Worm (Caenorhabditis elegans): Measurements from ENCODE around the gene E02A10.3.

The E02A10.3 gene

ce11 chrV:12550036-12550626 is 29.3 kb upstream of the E02A10.3 start, which contains the start of gene F45D3.3:
TSS of gene F45D3.3 (minus strand) at chrV:12550385.
- no peak for TF ChIP-seq hmg-1.1 (GFP tag; IDR thresholded peaks at IDR 0.05)
- TF ChIP-seq ctbp-1 (GFP tag; IDR thresholded peaks at IDR 0.05): no peak
- no peak for TF ChIP-seq nhr-6 (tag; optimal IDR thresholded peaks at IDR 0.05)
- TF ChIP-seq ceh-44 (GFP tag; IDR thresholded peaks at IDR 0.05): no peak
- TF ChIP-seq madf-5 (GFP tag; IDR thresholded peaks at IDR 0.05): no peak
- TF ChIP-seq egl-43 (GFP tag; IDR thresholded peaks at IDR 0.05): no peak
- TF ChIP-seq hlh-30 (tag; optimal IDR thresholded peaks at IDR 0.05; ENCODE audit: insufficient read depth): peak; percentile 13
- no peak for TF ChIP-seq cey-2 (tag; optimal IDR thresholded peaks at IDR 0.05; ENCODE audit: borderline replicate concordance, insufficient read depth)
- TF ChIP-seq ceh-28 (tag; optimal IDR thresholded peaks at IDR 0.05): no peak
- no peak for TF ChIP-seq tra-1 (GFP tag; IDR thresholded peaks at IDR 0.05)
- no peak for TF ChIP-seq egl-27 (tag; optimal IDR thresholded peaks at IDR 0.05)
- no peak for TF ChIP-seq F10B5.3 (tag; optimal IDR thresholded peaks at IDR 0.05)
- no peak for TF ChIP-seq pha-4 (GFP tag; IDR thresholded peaks at IDR 0.05)
- no peak for TF ChIP-seq pha-4 (tag; optimal IDR thresholded peaks at IDR 0.05)
- no peak for TF ChIP-seq dmd-9 (GFP tag; IDR thresholded peaks at IDR 0.05)
- peak; percentile 30 for TF ChIP-seq nhr-28 (tag; optimal IDR thresholded peaks at IDR 0.05)
- TF ChIP-seq nhr-237 (tag; optimal IDR thresholded peaks at IDR 0.05): no peak
- TF ChIP-seq ama-1 (optimal IDR thresholded peaks at IDR 0.05): peak; percentile 93
- TF ChIP-seq Y105C5A.15 (GFP tag; IDR thresholded peaks at IDR 0.05): no peak
- 0 out of 2 replicates have a peak, but pooled peaks have one; percentile 31 for TF ChIP-seq php-3 (GFP tag; IDR thresholded peaks at IDR 0.05)
- no peak for TF ChIP-seq arid-1 (GFP tag; conservative IDR thresholded peaks at IDR 0.05)
- TF ChIP-seq F49E8.2 (tag; optimal IDR thresholded peaks at IDR 0.05; ENCODE audit: borderline replicate concordance): no peak
- TF ChIP-seq mdl-1 (tag; optimal IDR thresholded peaks at IDR 0.05): peak; percentile 18 to 58
- no peak for TF ChIP-seq duxl-1 (tag; optimal IDR thresholded peaks at IDR 0.05; ENCODE audit: poor library complexity)
- TF ChIP-seq mxl-3 (GFP tag; optimal IDR thresholded peaks at IDR 0.05): peak; percentile 28
- no peak for TF ChIP-seq pqm-1 (tag; optimal IDR thresholded peaks at IDR 0.05)
- no peak for TF ChIP-seq unc-62 (GFP tag; optimal IDR thresholded peaks at IDR 0.05 in 1 of 2)
- TF ChIP-seq unc-62 (tag; optimal IDR thresholded peaks at IDR 0.05): no peak
- no peak for TF ChIP-seq daf-19 (GFP tag; conservative IDR thresholded peaks at IDR 0.05)
- no peak for TF ChIP-seq Y5F2A.4 (GFP tag; optimal IDR thresholded peaks at IDR 0.05)
- no peak for TF ChIP-seq zfp-2 (tag; optimal IDR thresholded peaks at IDR 0.05)
- TF ChIP-seq mxl-2 (GFP tag; conservative IDR thresholded peaks at IDR 0.05): no peak
- no peak for TF ChIP-seq set-16 (GFP tag; IDR thresholded peaks at IDR 0.05)
- TF ChIP-seq daf-8 (GFP tag; IDR thresholded peaks at IDR 0.05): no peak
- peak; percentile 48 for TF ChIP-seq hlh-11 (tag; optimal IDR thresholded peaks at IDR 0.05)
- TF ChIP-seq ceh-20 (GFP tag; IDR thresholded peaks at IDR 0.05): no peak
- no peak for TF ChIP-seq nhr-42 (GFP tag; IDR thresholded peaks at IDR 0.05)

ce11 chrV:12550755-12551154 is 28.6 kb upstream of the E02A10.3 start:
- TF ChIP-seq nhr-237 (tag; optimal IDR thresholded peaks at IDR 0.05) (no peak), aha-1 (tag) (peak; percentile 45), hlh-30 (tag; optimal IDR thresholded peaks at IDR 0.05; ENCODE audit: insufficient read depth) (peak; percentile 67)

Measured in whole organism, L4 larva.